Worm (Caenorhabditis elegans): Measurements from ENCODE around the gene ccar-1.

ccar-1 gene

ce11 chrIV:14086395-14086794 is 15.0 kb downstream of the ccar-1 start:
- TF ChIP-seq cog-1 (tag; optimal IDR thresholded peaks at IDR 0.05) (no peak), ztf-29 (GFP tag; IDR thresholded peaks at IDR 0.05) (no peak), flt-1 (GFP tag; IDR thresholded peaks at IDR 0.05) (no peak), klf-2 (GFP tag; conservative IDR thresholded peaks at IDR 0.05) (no peak), med-1 (GFP tag; optimal IDR thresholded peaks at IDR 0.05; ENCODE audit: insufficient read depth) (no peak)

ce11 chrIV:14089749-14090148 is 18.4 kb downstream of the ccar-1 start:
- TF ChIP-seq cog-1 (tag; optimal IDR thresholded peaks at IDR 0.05) (no peak), ztf-29 (GFP tag; IDR thresholded peaks at IDR 0.05) (no peak), ztf-23 (GFP tag; IDR thresholded peaks at IDR 0.05) (no peak), tab-1 (GFP tag; IDR thresholded peaks at IDR 0.05) (no peak), ref-1 (GFP tag; conservative IDR thresholded peaks at IDR 0.05) (no peak), T22C8.4 (GFP tag; IDR thresholded peaks at IDR 0.05) (no peak), flt-1 (GFP tag; IDR thresholded peaks at IDR 0.05) (no peak), med-1 (GFP tag; optimal IDR thresholded peaks at IDR 0.05; ENCODE audit: insufficient read depth) (no peak), klf-2 (GFP tag; conservative IDR thresholded peaks at IDR 0.05) (no peak)

ce11 chrIV:14091242-14091641 is 19.9 kb downstream of the ccar-1 start, which contains the start of gene noah-2:
noah-2 (plus strand) TSS chrIV:14091254.
- TF ChIP-seq med-1 (GFP tag; optimal IDR thresholded peaks at IDR 0.05; ENCODE audit: insufficient read depth): no peak
- no peak for TF ChIP-seq flt-1 (GFP tag; IDR thresholded peaks at IDR 0.05)
- TF ChIP-seq cog-1 (tag; optimal IDR thresholded peaks at IDR 0.05): no peak
- TF ChIP-seq ztf-23 (GFP tag; IDR thresholded peaks at IDR 0.05): no peak
- TF ChIP-seq klf-2 (GFP tag; conservative IDR thresholded peaks at IDR 0.05): no peak
- TF ChIP-seq T22C8.4 (GFP tag; IDR thresholded peaks at IDR 0.05): no peak
- no peak for TF ChIP-seq ztf-29 (GFP tag; IDR thresholded peaks at IDR 0.05)
- TF ChIP-seq tab-1 (GFP tag; IDR thresholded peaks at IDR 0.05): no peak

- TF ChIP-seq klf-2 (GFP tag; conservative IDR thresholded peaks at IDR 0.05) (no peak), cog-1 (tag; optimal IDR thresholded peaks at IDR 0.05) (no peak), flt-1 (GFP tag; IDR thresholded peaks at IDR 0.05) (no peak), med-1 (GFP tag; optimal IDR thresholded peaks at IDR 0.05; ENCODE audit: insufficient read depth) (no peak), T22C8.4 (GFP tag; IDR thresholded peaks at IDR 0.05) (no peak), ref-1 (GFP tag; conservative IDR thresholded peaks at IDR 0.05) (no peak), ztf-29 (GFP tag; IDR thresholded peaks at IDR 0.05) (no peak), tab-1 (GFP tag; IDR thresholded peaks at IDR 0.05) (no peak), ztf-23 (GFP tag; IDR thresholded peaks at IDR 0.05) (no peak)
These were observed 27.3 kb downstream of the ccar-1 start for ce11 chrIV:14098540-14099098.

ce11 chrIV:14099256-14099655 is 27.9 kb downstream of the ccar-1 start, which contains the start of gene col-133:
col-133 (minus strand) TSS chrIV:14099356.
- no peak for TF ChIP-seq T22C8.4 (GFP tag; IDR thresholded peaks at IDR 0.05)
- TF ChIP-seq klf-2 (GFP tag; conservative IDR thresholded peaks at IDR 0.05): no peak
- no peak for TF ChIP-seq tab-1 (GFP tag; IDR thresholded peaks at IDR 0.05)
- no peak for TF ChIP-seq cog-1 (tag; optimal IDR thresholded peaks at IDR 0.05)
- TF ChIP-seq ztf-29 (GFP tag; IDR thresholded peaks at IDR 0.05): no peak
- TF ChIP-seq med-1 (GFP tag; optimal IDR thresholded peaks at IDR 0.05; ENCODE audit: insufficient read depth): no peak
- no peak for TF ChIP-seq flt-1 (GFP tag; IDR thresholded peaks at IDR 0.05)
- TF ChIP-seq ztf-23 (GFP tag; IDR thresholded peaks at IDR 0.05): no peak
- no peak for TF ChIP-seq ref-1 (GFP tag; conservative IDR thresholded peaks at IDR 0.05)

- no peak for TF ChIP-seq ztf-29 (GFP tag; IDR thresholded peaks at IDR 0.05)
- no peak for TF ChIP-seq T22C8.4 (GFP tag; IDR thresholded peaks at IDR 0.05)
- TF ChIP-seq ztf-23 (GFP tag; IDR thresholded peaks at IDR 0.05): no peak
- TF ChIP-seq cog-1 (tag; optimal IDR thresholded peaks at IDR 0.05): no peak
- TF ChIP-seq med-1 (GFP tag; optimal IDR thresholded peaks at IDR 0.05; ENCODE audit: insufficient read depth): no peak
- TF ChIP-seq tab-1 (GFP tag; IDR thresholded peaks at IDR 0.05): no peak
- no peak for TF ChIP-seq flt-1 (GFP tag; IDR thresholded peaks at IDR 0.05)
- TF ChIP-seq klf-2 (GFP tag; conservative IDR thresholded peaks at IDR 0.05): no peak
- TF ChIP-seq ref-1 (GFP tag; conservative IDR thresholded peaks at IDR 0.05): no peak
These were observed 31.7 kb downstream of the ccar-1 start, which contains the start of gene F52B11.5 for ce11 chrIV:14103054-14103453. F52B11.5 (minus strand) TSS chrIV:14103231.

ce11 chrIV:14104745-14105144 is 33.4 kb downstream of the ccar-1 start:
- TF ChIP-seq ref-1 (GFP tag; conservative IDR thresholded peaks at IDR 0.05): no peak
- TF ChIP-seq klf-2 (GFP tag; conservative IDR thresholded peaks at IDR 0.05): no peak
- TF ChIP-seq ztf-29 (GFP tag; IDR thresholded peaks at IDR 0.05): no peak
- no peak for TF ChIP-seq cog-1 (tag; optimal IDR thresholded peaks at IDR 0.05)
- TF ChIP-seq tab-1 (GFP tag; IDR thresholded peaks at IDR 0.05): no peak
- TF ChIP-seq ztf-23 (GFP tag; IDR thresholded peaks at IDR 0.05): no peak
- no peak for TF ChIP-seq T22C8.4 (GFP tag; IDR thresholded peaks at IDR 0.05)
- TF ChIP-seq flt-1 (GFP tag; IDR thresholded peaks at IDR 0.05): no peak
- TF ChIP-seq med-1 (GFP tag; optimal IDR thresholded peaks at IDR 0.05; ENCODE audit: insufficient read depth): no peak

ce11 chrIV:14106274-14106673 is 34.9 kb downstream of the ccar-1 start, which contains the start of gene ins-34:
ins-34 (plus strand) TSS chrIV:14106574.
- no peak for TF ChIP-seq flt-1 (GFP tag; IDR thresholded peaks at IDR 0.05)

- no peak for TF ChIP-seq flt-1 (GFP tag; IDR thresholded peaks at IDR 0.05)
- no peak for TF ChIP-seq tab-1 (GFP tag; IDR thresholded peaks at IDR 0.05)
- TF ChIP-seq ref-1 (GFP tag; conservative IDR thresholded peaks at IDR 0.05): no peak
- no peak for TF ChIP-seq cog-1 (tag; optimal IDR thresholded peaks at IDR 0.05)
- no peak for TF ChIP-seq ztf-29 (GFP tag; IDR thresholded peaks at IDR 0.05)
- TF ChIP-seq med-1 (GFP tag; optimal IDR thresholded peaks at IDR 0.05; ENCODE audit: insufficient read depth): no peak
- no peak for TF ChIP-seq T22C8.4 (GFP tag; IDR thresholded peaks at IDR 0.05)
- TF ChIP-seq klf-2 (GFP tag; conservative IDR thresholded peaks at IDR 0.05): no peak
- TF ChIP-seq ztf-23 (GFP tag; IDR thresholded peaks at IDR 0.05): no peak
These were observed 36.3 kb downstream of the ccar-1 start for ce11 chrIV:14107647-14108046.

ce11 chrIV:14113621-14114020 is 42.3 kb downstream of the ccar-1 start:
- TF ChIP-seq ztf-23 (GFP tag; IDR thresholded peaks at IDR 0.05): no peak
- no peak for TF ChIP-seq ztf-29 (GFP tag; IDR thresholded peaks at IDR 0.05)

All from whole organism, midembryonic.